Worm (Caenorhabditis elegans) whole organism, L4 larva: Measurements from ENCODE around the gene T12B3.3.

Experiments
- F10B5.3 ChIP-seq: sonication (generic microtip); optimal IDR thresholded peaks from 2 replicates; lab custom pipeline; 2016; ENCODE audit warnings: mild to moderate bottlenecking, missing genetic modification characterization, missing compliant biosample characterization
- F26F4.8 ChIP-seq: fragments of 200-800 bp; sonication (Bioruptor generic); conservative IDR thresholded peaks from 2 replicates; pipeline ENCODE4 v1.3.6; 2022; ENCODE audit warnings: missing genetic modification characterization, missing compliant biosample characterization
- nhr-237 ChIP-seq: sonication (generic microtip); optimal IDR thresholded peaks from 2 replicates; lab custom pipeline; 2017; ENCODE audit warnings: missing biosample characterization, missing genetic modification characterization
- skn-1 ChIP-seq: fragments of 150-350 bp; optimal IDR thresholded peaks from 2 replicates; lab custom pipeline; 2014; ENCODE audit warnings: missing biosample characterization, missing genetic modification characterization
- zag-1 ChIP-seq: fragments of 150-350 bp; optimal IDR thresholded peaks from 2 replicates; lab custom pipeline; 2014; ENCODE audit warnings: missing biosample characterization, missing genetic modification characterization
- zip-11 ChIP-seq: fragments of 200-800 bp; sonication (Bioruptor generic); IDR thresholded peaks from 2 replicates; pipeline ENCODE4 v1.3.6; 2022; ENCODE audit warnings: missing genetic modification characterization, missing compliant biosample characterization
- ztf-7 ChIP-seq: fragments of 150-350 bp; optimal IDR thresholded peaks from 2 replicates; lab custom pipeline; 2014; ENCODE audit warnings: missing biosample characterization, missing genetic modification characterization

DNA sequence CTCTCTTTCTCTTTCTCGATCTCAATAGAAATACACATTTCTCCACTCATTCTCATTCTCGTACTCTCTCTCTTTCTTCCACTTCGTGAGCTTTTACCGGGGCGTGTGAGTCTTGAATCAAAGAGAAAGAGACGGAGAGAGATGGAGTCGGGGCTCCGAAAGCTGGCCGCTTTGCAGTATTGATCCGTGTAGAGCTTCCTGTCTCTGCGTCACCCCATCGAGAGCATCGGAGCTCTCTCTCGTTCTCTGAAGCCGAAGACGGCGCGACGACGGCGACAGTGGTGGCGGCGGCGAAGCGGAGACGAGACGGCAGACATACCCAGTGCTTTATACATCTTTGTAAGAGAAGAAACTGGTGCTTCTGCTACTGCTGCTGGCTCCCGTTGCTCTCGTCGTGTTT lies 27.1 kb downstream of the T12B3.3 start:
- no peak for TF ChIP-seq ztf-7
- no peak for TF ChIP-seq nhr-237 (tag; lab: Kevin White, UChicago)
- TF ChIP-seq zip-11 (GFP tag; lab: Robert Waterston, UW): no peak
- no peak for TF ChIP-seq F10B5.3
- no peak for TF ChIP-seq zag-1 (tag; lab: Kevin White, UChicago)
- no peak for TF ChIP-seq skn-1 (tag; lab: Kevin White, UChicago)
- no peak for TF ChIP-seq F26F4.8 (GFP tag; lab: Robert Waterston, UW)
